Worm (Caenorhabditis elegans) whole organism, early embryonic: ENCODE data around the gene pqn-42.

Experiments used
- ama-1 ChIP-seq: fragments of 150-350 bp; optimal IDR thresholded peaks from 2 replicates; lab custom pipeline; 2014
- ets-7 ChIP-seq: sonication (generic microtip); optimal IDR thresholded peaks from 2 replicates; lab custom pipeline; 2016; ENCODE audit warnings: missing genotype, missing genetic modification characterization, missing compliant biosample characterization
- flt-1 ChIP-seq: fragments of 200-800 bp; sonication (Bioruptor generic); IDR thresholded peaks from 2 replicates; pipeline ENCODE4 v1.3.6; 2022; ENCODE audit warnings: missing genetic modification characterization, missing compliant biosample characterization
- hmbx-1 ChIP-seq: sonication (generic microtip); optimal IDR thresholded peaks from 2 replicates; lab custom pipeline; 2016; ENCODE audit warnings: mild to moderate bottlenecking, missing genetic modification characterization, missing compliant biosample characterization
- hnd-1 ChIP-seq: sonication (generic microtip); optimal IDR thresholded peaks from 2 replicates; lab custom pipeline; 2016; ENCODE audit warnings: missing genetic modification characterization, missing compliant biosample characterization
- tbx-37 ChIP-seq: fragments of 200-800 bp; sonication (Bioruptor generic); conservative IDR thresholded peaks from 2 replicates; pipeline ENCODE4 v1.3.6; 2022; ENCODE audit warnings: missing genetic modification reagents, missing genetic modification characterization, missing compliant biosample characterization
- tra-4 ChIP-seq: sonication (generic microtip); optimal IDR thresholded peaks from 2 replicates; lab custom pipeline; 2017; ENCODE audit warnings: missing genetic modification characterization, missing compliant biosample characterization

DNA sequence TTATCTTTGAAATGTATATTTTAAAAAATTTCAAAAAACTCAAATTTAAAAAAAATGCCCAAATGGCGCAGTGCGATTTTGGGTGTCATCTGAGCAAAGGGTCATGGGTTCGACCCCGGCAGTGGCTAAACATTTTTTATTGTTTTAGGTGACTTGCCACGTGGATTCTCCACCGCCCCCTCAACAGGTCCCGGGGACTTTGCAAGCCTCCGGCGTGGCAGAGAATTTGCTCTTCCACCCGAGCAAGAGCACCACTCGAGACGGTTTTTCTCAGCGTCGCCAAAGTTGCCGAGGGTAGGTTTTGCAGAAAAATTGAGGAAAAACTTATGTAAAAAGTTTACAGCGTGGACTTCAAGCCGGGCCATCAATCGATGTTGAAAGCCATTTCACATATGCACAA, 13.6 kb downstream of the pqn-42 start:
- TF ChIP-seq ets-7 (tag; lab: Kevin White, UChicago), result no peak
- no peak for TF ChIP-seq hnd-1
- no peak for TF ChIP-seq hmbx-1 (tag; lab: Kevin White, UChicago)
- no peak for TF ChIP-seq ama-1 (lab: Kevin White, UChicago)
- TF ChIP-seq tbx-37 (GFP tag; lab: Robert Waterston, UW), result no peak
- TF ChIP-seq tra-4, result no peak
- TF ChIP-seq flt-1, result no peak
